Fruit fly (Drosophila melanogaster): Measurements from ENCODE around the gene CG13028.

Gene CG13028

DNA sequence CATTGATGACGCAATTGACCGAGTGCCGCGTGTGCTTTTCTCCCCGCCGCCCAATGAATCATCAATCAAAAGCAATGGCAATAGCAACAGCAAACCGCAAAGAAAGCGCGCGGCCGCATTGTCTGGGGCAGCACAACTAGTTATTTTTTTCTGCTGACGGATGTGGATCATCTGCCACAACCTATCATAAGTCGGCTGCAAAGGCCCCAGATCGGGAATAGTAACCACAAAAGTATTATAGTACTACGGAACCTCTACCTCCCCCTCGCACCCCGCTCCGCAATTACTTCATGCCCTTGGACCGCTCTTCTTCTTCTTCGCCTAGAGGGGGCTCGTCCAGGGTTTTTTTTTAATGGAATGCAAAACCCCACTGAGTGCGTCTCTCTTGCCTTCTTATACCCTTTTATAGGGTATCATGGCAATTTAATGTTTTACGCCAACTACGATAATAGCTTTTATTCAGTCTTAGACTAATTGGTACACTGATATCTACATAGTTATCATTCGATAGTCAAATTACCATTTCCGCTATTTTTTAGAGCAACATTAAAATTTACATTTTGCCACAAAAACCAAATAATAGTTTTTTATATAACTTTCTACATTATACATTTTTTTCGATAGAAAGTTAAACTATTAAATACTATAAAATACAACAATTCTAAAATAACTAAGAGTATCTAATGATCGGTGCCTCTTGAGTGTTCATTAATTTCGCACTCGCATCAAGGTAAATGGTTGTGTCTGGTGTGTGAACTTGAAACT is 33.1 kb downstream of the CG13028 start:
- TF ChIP-seq CTCF (optimal IDR thresholded peaks at IDR 0.05) = no peak
- TF ChIP-seq CG8478 (optimal IDR thresholded peaks at IDR 0.05) = no peak

- no peak for TF ChIP-seq CTCF (optimal IDR thresholded peaks at IDR 0.05)
- TF ChIP-seq CG8478 (optimal IDR thresholded peaks at IDR 0.05) = no peak
Measured at dm6 chr3L:16956768-16957533, 33.9 kb downstream of the CG13028 start.

DNA sequence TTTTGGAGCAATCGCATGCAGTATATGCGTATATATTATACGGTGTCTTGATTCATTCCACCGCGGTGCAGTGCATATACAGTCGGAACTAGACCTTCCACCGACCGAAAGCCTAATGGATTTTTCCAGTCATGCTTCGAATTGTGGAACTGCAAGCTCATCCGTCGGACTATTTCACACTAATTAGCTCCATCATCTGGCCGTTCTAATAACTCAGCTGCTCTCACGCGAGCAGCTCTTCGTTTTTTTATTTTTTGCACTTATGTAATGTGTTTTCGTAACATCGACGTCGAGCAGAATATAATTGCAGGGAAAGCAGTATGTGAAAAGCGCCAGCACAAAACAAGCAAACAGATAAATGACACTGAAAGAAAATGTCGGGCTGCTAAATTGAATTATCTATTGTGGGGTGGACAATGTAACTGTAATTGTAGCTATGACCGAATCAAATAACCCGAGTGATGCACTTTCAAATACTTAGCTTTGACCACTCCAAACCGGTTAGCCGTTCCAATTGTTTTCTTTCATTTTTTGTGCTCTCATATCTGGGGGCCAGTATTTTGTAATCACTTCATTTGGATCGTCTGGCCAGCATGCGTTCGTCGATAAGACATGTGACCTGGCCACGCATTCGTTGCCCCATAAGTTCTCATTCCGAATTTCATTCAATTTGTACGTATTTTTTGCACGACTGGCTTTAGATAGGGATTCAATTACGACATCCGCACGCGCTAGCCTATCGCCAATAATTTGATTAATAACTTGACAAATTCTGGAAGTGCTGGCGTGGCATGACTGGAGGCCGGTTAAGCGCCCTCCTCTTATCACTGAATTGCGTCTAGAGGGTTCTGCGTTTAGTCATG is 34.7 kb downstream of the CG13028 start, which contains the start of gene Cpr73D:
Gene Cpr73D (minus strand): TSS at position 156 of the 863 bp plus-strand sequence.
- TF ChIP-seq CG8478 (optimal IDR thresholded peaks at IDR 0.05) = no peak
- no peak for TF ChIP-seq CTCF (optimal IDR thresholded peaks at IDR 0.05)

DNA sequence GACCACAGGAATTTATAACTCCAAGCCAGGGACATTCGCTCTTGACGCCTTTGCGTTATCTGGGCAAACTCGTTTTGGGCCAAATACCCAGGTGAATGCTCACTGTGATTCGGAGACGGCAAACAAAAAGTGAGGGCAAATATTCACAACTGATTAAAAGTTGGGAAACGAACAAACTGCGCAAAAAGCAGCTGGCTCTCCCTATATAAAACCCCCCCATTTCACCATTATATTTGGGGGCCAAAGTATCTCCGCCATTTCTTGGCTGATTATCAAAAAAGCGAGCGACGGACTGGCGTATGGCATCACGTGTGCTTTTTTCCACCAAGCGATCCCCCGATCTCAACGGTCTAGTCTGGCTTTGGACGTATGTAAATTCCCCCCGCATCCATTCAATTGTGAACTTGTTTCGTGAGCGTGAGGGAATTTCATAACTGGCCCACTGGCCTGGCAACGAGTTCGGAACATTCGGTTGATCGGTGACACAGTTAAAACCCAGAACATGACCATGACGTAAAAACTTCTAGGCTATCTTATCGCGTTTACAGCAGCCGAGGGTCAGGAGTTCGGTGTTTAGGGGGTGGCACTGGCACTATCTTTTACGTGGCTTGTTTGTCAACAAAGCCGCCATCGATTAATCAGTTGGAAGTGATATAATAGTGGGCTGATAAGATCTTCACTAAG is 35.5 kb downstream of the CG13028 start:
- TF ChIP-seq CTCF (optimal IDR thresholded peaks at IDR 0.05) (no peak), CG8478 (optimal IDR thresholded peaks at IDR 0.05) (no peak)

- TF ChIP-seq CTCF (optimal IDR thresholded peaks at IDR 0.05) = no peak
- TF ChIP-seq CG8478 (optimal IDR thresholded peaks at IDR 0.05) = no peak
Measured at dm6 chr3L:16969652-16970109, 46.6 kb downstream of the CG13028 start, which contains the start of gene Exn. Exn (plus strand) TSS chr3L:16970013.

DNA sequence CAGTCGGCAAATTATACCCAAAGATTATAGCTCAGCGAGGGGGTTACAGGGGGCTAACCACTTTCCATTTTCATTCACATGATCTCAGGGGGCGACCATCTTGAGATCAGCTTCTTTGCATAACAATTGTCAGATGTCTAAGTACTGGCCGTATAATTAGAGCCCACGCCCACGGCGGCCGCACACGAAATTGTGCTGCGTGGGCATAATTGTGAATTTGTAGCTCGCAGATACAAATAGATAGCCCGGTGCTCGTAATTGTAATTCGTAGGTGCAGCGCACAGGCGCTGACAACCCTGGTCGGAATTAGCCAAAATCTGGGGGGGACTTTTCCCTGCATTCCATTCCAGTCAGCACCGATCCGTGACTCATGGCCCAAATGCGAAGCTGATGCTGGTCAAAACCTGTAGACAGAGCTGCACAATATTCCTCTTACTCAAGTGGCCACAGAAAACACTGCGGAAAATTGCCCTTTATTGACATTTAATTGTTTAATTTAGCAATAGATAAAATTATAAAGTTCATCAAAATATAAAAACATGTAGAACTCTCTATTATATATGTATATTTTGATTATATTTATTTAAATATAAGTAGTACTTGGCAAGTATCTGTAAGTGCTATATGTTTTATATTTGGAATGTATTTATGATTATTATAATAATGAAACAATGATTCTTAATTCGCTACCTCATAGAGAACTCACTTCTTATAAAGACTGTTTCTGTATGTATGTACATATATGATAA is 48.7 kb downstream of the CG13028 start:
- TF ChIP-seq CTCF (optimal IDR thresholded peaks at IDR 0.05) = no peak
- no peak for TF ChIP-seq CG8478 (optimal IDR thresholded peaks at IDR 0.05)

Data from S2 (cell line).